Worm (Caenorhabditis elegans) whole organism, midembryonic: Measurements from ENCODE around the gene srh-99.

Experiments used
- cog-1 ChIP-seq: sonication (generic microtip); optimal IDR thresholded peaks from 2 replicates; lab custom pipeline; 2016; ENCODE audit warnings: missing genetic modification characterization, missing compliant biosample characterization
- flt-1 ChIP-seq: fragments of 200-800 bp; sonication (Bioruptor generic); IDR thresholded peaks from 2 replicates; pipeline ENCODE4 v1.3.6; 2022; ENCODE audit warnings: missing genetic modification characterization, missing compliant biosample characterization

DNA sequence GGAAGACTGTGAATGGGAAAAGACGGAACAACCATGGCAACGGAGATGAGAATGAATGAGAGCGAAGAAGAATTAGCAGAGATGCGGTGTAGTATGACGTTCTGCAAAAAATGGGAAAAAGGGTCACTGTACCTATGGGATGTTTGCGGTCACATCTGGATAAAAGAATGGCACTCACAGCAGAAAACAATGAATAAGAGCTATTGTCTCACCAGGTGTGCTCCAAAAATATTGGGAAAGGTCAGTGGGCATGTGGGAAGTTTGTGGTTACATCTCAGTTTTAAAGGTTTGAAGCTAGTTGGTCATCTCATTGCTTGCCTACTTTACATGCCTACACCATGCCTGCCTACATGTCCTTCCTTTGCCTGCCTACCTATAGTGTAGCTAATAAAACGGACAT lies 34.3 kb upstream of the srh-99 start, which contains the start of gene fbxb-91:
- no peak for TF ChIP-seq flt-1 (GFP tag; lab: Robert Waterston, UW)
- no peak for TF ChIP-seq cog-1 (tag; lab: Kevin White, UChicago)
